Fruit fly (Drosophila melanogaster) S2 (cell line): ENCODE results near the gene CG6729.

Experiments used
- CG8478 ChIP-seq: fragments of >200 bp; optimal IDR thresholded peaks from 2 replicates; lab custom pipeline; 2018
- CTCF ChIP-seq, 2 experiments: fragments of >200 bp; optimal IDR thresholded peaks; 2 replicates each; lab custom pipeline; 2018

DNA sequence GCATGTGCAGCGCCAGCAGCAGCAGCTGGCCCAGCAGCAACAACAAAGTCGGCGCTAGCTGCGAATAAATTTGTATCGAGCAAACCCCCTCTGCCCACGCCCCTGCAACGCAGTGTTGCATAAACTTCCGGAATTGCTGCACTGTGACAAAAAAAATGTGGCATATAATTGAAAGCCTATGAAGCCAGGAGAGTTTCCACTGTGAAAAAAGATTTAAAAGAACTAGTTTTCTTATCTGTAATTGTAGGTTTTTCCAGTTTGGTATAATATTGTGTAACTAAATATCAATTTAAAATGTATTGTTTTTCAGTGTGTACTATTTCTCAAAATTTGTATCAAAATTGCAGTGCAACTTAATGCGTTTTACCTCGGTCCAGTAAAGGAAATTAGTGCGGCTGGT is 4.5 kb upstream of the CG6729 start:
- TF ChIP-seq CG8478 (lab: Kevin White, UChicago) (no peak), CTCF (optimal IDR thresholded peaks at IDR 0.05; lab: Kevin White, UChicago) (no peak)
